Fruit fly (Drosophila melanogaster) whole organism, embryonic: ENCODE results near the gene brm.

Experiments
- Atf-2 ChIP-seq: fragments of 200-800 bp; sonication (Bioruptor generic); optimal IDR thresholded peaks from 2 replicates; lab custom pipeline; 2016; ENCODE audit warnings: missing biosample characterization, missing genetic modification characterization
- CG12744 ChIP-seq: fragments of 200-800 bp; sonication (Bioruptor generic); optimal IDR thresholded peaks from 2 replicates; lab custom pipeline; 2016; ENCODE audit warnings: missing biosample characterization, missing genetic modification characterization
- CG13624 ChIP-seq: fragments of 200-800 bp; sonication (Bioruptor generic); optimal IDR thresholded peaks from 2 replicates; lab custom pipeline; 2016; ENCODE audit warnings: missing biosample characterization, missing genetic modification characterization
- CG5953 ChIP-seq: fragments of 200-800 bp; sonication (Bioruptor generic); IDR thresholded peaks from 2 replicates; pipeline ENCODE4 v1.3.6; 2022; ENCODE audit warnings: missing biosample characterization, missing genetic modification characterization
- Oaz ChIP-seq: fragments of 200-800 bp; sonication (Bioruptor generic); IDR thresholded peaks from 2 replicates; pipeline ENCODE4 v1.3.6; 2022; ENCODE audit warnings: missing biosample characterization, missing genetic modification characterization
- Taf1 ChIP-seq: fragments of 200-800 bp; sonication (Bioruptor generic); IDR thresholded peaks from 2 replicates; pipeline ENCODE4 v1.3.6; 2022; ENCODE audit warnings: missing biosample characterization, missing genetic modification characterization
- amos ChIP-seq: fragments of 200-800 bp; sonication (Bioruptor generic); IDR thresholded peaks from 2 replicates; pipeline ENCODE4 v1.3.6; 2022; ENCODE audit warnings: missing biosample characterization, missing genetic modification characterization; ENCODE audit not compliant: partially characterized antibody
- tna ChIP-seq: fragments of 200-800 bp; sonication (Bioruptor generic); IDR thresholded peaks from 2 replicates; pipeline ENCODE4 v1.3.6; 2022; ENCODE audit warnings: missing biosample characterization, missing genetic modification characterization; ENCODE audit not compliant: partially characterized antibody

DNA sequence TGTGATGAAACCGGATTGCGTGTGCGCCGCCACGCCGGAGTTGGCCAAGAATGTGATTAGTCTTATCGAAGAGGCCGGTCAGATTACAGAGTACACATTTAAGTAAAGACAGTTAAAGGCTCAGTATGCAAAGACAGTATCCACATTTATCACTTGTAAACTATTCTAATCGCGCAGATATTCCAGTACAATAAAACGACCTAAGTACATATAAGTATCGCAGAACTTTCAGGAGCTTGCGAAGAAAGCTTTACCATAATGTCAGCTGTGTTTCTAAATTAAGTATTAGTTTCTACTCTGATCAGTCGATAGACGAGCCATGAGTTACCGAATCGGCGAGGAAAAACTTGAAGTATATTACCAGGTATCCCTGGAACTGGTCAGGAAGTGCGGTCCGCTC is 4.4 kb downstream of the brm start, which contains the start of gene CG17028:
- TF ChIP-seq Taf1 (GFP tag; lab: Robert Waterston, UW) (no peak), tna (GFP tag; lab: Robert Waterston, UW) (no peak), CG13624 (GFP tag; lab: Kevin White, UChicago) (no peak), CG12744 (GFP tag; lab: Kevin White, UChicago) (no peak), CG5953 (GFP tag; lab: Robert Waterston, UW) (no peak), Atf-2 (GFP tag; lab: Kevin White, UChicago) (no peak), amos (no peak), Oaz (GFP tag; lab: Robert Waterston, UW) (no peak)
